Fruit fly (Drosophila melanogaster) whole organism, embryonic: ENCODE data around the gene HDAC4.

Source experiments
- CG10462 ChIP-seq: fragments of 200-800 bp; sonication (Bioruptor generic); optimal IDR thresholded peaks from 2 replicates; lab custom pipeline; 2016; ENCODE audit warnings: missing biosample characterization, missing genetic modification characterization
- CG10543 ChIP-seq: fragments of 200-800 bp; sonication (Bioruptor generic); optimal IDR thresholded peaks from 3 replicates; lab custom pipeline; 2017; ENCODE audit warnings: missing biosample characterization, mild to moderate bottlenecking, missing genetic modification characterization, moderate library complexity
- CG13287 ChIP-seq: fragments of 200-800 bp; sonication (Bioruptor generic); IDR thresholded peaks from 2 replicates; pipeline ENCODE4 v1.3.6; 2022; ENCODE audit warnings: missing biosample characterization, missing genetic modification characterization; ENCODE audit not compliant: partially characterized antibody
- CG13894 ChIP-seq: fragments of 200-800 bp; sonication (Bioruptor generic); optimal IDR thresholded peaks from 3 replicates; lab custom pipeline; 2018; ENCODE audit warnings: missing biosample characterization, mild to moderate bottlenecking, missing genetic modification characterization, moderate library complexity
- CG1529 ChIP-seq: fragments of 200-800 bp; sonication (Bioruptor generic); optimal IDR thresholded peaks from 3 replicates; lab custom pipeline; 2018; ENCODE audit warnings: missing biosample characterization, missing genetic modification characterization
- CG17829 ChIP-seq: fragments of 200-800 bp; optimal IDR thresholded peaks from 2 replicates; lab custom pipeline; 2019; ENCODE audit warnings: missing biosample characterization, mild to moderate bottlenecking, missing genetic modification characterization, moderate library complexity
- CG1792 ChIP-seq: fragments of 200-800 bp; sonication (Bioruptor generic); optimal IDR thresholded peaks from 2 replicates; lab custom pipeline; 2016; ENCODE audit warnings: missing biosample characterization, missing genetic modification characterization
- CG2678 ChIP-seq: fragments of 200-800 bp; sonication (Bioruptor generic); optimal IDR thresholded peaks from 3 replicates; lab custom pipeline; 2019; ENCODE audit warnings: missing biosample characterization, mild to moderate bottlenecking, missing genetic modification characterization, moderate library complexity
- CG2889 ChIP-seq: fragments of 200-800 bp; sonication (Bioruptor generic); IDR thresholded peaks from 3 replicates; pipeline ENCODE4 v1.3.6; 2022; ENCODE audit warnings: missing biosample characterization, missing genetic modification characterization
- CG33213 ChIP-seq: fragments of 200-800 bp; sonication (Bioruptor generic); optimal IDR thresholded peaks from 3 replicates; lab custom pipeline; 2016; ENCODE audit warnings: missing biosample characterization, missing genetic modification characterization
- CG3847 ChIP-seq: fragments of 200-800 bp; sonication (Bioruptor generic); IDR thresholded peaks from 2 replicates; pipeline ENCODE4 v1.3.6; 2022; ENCODE audit warnings: missing biosample characterization, missing genetic modification characterization
- CG4328 ChIP-seq: fragments of 200-800 bp; sonication (Bioruptor generic); optimal IDR thresholded peaks from 3 replicates; lab custom pipeline; 2017; ENCODE audit warnings: missing biosample characterization, missing genetic modification reagents, missing genetic modification characterization
- CG6813 ChIP-seq: fragments of 200-800 bp; sonication (Bioruptor generic); optimal IDR thresholded peaks from 2 replicates; lab custom pipeline; 2017; ENCODE audit warnings: missing biosample characterization, missing genetic modification characterization, mild to moderate bottlenecking, moderate library complexity, missing genetic modification reagents
- CG6854 ChIP-seq: fragments of 200-800 bp; sonication (Bioruptor generic); optimal IDR thresholded peaks from 3 replicates; lab custom pipeline; 2017; ENCODE audit warnings: missing biosample characterization, mild to moderate bottlenecking, missing genetic modification characterization
- CG8924 ChIP-seq: fragments of 200-800 bp; optimal IDR thresholded peaks from 3 replicates; lab custom pipeline; 2019; ENCODE audit warnings: missing biosample characterization, mild to moderate bottlenecking, missing genetic modification characterization, moderate library complexity
- CG9817 ChIP-seq: fragments of 200-800 bp; sonication (Bioruptor generic); optimal IDR thresholded peaks from 2 replicates; lab custom pipeline; 2018; ENCODE audit warnings: missing biosample characterization, mild to moderate bottlenecking, missing genetic modification characterization, moderate library complexity
- Dad ChIP-seq: fragments of 200-800 bp; sonication (Bioruptor generic); optimal IDR thresholded peaks from 3 replicates; lab custom pipeline; 2016; ENCODE audit warnings: missing biosample characterization, missing genetic modification characterization
- Dbx ChIP-seq: fragments of 200-800 bp; sonication (Bioruptor generic); IDR thresholded peaks from 3 replicates; pipeline ENCODE4 v1.3.6; 2022; ENCODE audit warnings: missing biosample characterization, missing genetic modification characterization
- Dfd ChIP-seq, 2 experiments: fragments of >200 bp; optimal IDR thresholded peaks; 2 replicates each; lab custom pipeline; 2017; ENCODE audit warnings: missing biosample characterization in 2 of 2, missing genetic modification characterization in 2 of 2
- Fer1 ChIP-seq: fragments of 200-800 bp; sonication (Bioruptor generic); optimal IDR thresholded peaks from 2 replicates; lab custom pipeline; 2017; ENCODE audit warnings: missing biosample characterization, mild to moderate bottlenecking, missing genetic modification characterization
- H2.0 ChIP-seq: fragments of 200-800 bp; sonication (Bioruptor generic); IDR thresholded peaks from 2 replicates; pipeline ENCODE4 v1.3.6; 2022; ENCODE audit warnings: missing biosample characterization, missing genetic modification characterization
- HLH4C ChIP-seq: fragments of 200-800 bp; sonication (Bioruptor generic); IDR thresholded peaks from 3 replicates; pipeline ENCODE4 v1.3.6; 2022; ENCODE audit warnings: missing biosample characterization, missing genetic modification characterization; ENCODE audit not compliant: partially characterized antibody
- Hr78 ChIP-seq, 2 experiments: fragments of 200-800 bp in 1 of 2; fragments of >200 bp in 1 of 2; sonication (Bioruptor generic) in 1 of 2; optimal IDR thresholded peaks; 2 replicates each; lab custom pipeline; 2017 to 2019; ENCODE audit warnings: missing biosample characterization in 2 of 2, missing genetic modification characterization in 2 of 2, mild to moderate bottlenecking in 1 of 2, moderate library complexity in 1 of 2
- MBD-R2 ChIP-seq: fragments of 200-800 bp; sonication (Bioruptor generic); IDR thresholded peaks from 2 replicates; pipeline ENCODE4 v1.3.6; 2022; ENCODE audit warnings: missing biosample characterization, missing genetic modification characterization
- MTF-1 ChIP-seq: fragments of 200-800 bp; sonication (Bioruptor generic); optimal IDR thresholded peaks from 2 replicates; lab custom pipeline; 2018; ENCODE audit warnings: missing biosample characterization, mild to moderate bottlenecking, missing genetic modification characterization, borderline replicate concordance
- NfI ChIP-seq: fragments of 200-800 bp; sonication (Bioruptor generic); optimal IDR thresholded peaks from 3 replicates; lab custom pipeline; 2018; ENCODE audit warnings: missing biosample characterization, mild to moderate bottlenecking, missing genetic modification characterization, moderate library complexity
- Pdp1 ChIP-seq, 2 experiments: fragments of 200-800 bp; sonication (Bioruptor generic); optimal IDR thresholded peaks; 3 replicates each; lab custom pipeline; 2016; ENCODE audit warnings: missing biosample characterization in 2 of 2, missing genetic modification characterization in 2 of 2, mild to moderate bottlenecking in 1 of 2, moderate library complexity in 1 of 2
- Spps ChIP-seq: fragments of 200-800 bp; sonication (Bioruptor generic); optimal IDR thresholded peaks from 2 replicates; lab custom pipeline; 2018; ENCODE audit warnings: missing biosample characterization, mild to moderate bottlenecking, missing genetic modification characterization
- al ChIP-seq: fragments of 200-800 bp; sonication (Bioruptor generic); IDR thresholded peaks from 2 replicates; pipeline ENCODE4 v1.3.6; 2022; ENCODE audit warnings: missing biosample characterization, missing genetic modification characterization
- az2 ChIP-seq: fragments of 200-800 bp; sonication (Bioruptor generic); optimal IDR thresholded peaks from 3 replicates; lab custom pipeline; 2016; ENCODE audit warnings: missing biosample characterization, missing genetic modification characterization
- bbx ChIP-seq: fragments of 200-800 bp; sonication (Bioruptor generic); IDR thresholded peaks from 2 replicates; pipeline ENCODE4 v1.3.6; 2022; ENCODE audit warnings: missing biosample characterization, missing genetic modification characterization; ENCODE audit not compliant: partially characterized antibody
- cwo ChIP-seq: fragments of 200-800 bp; sonication (Bioruptor generic); optimal IDR thresholded peaks from 3 replicates; lab custom pipeline; 2017; ENCODE audit warnings: missing biosample characterization, missing genetic modification characterization, mild to moderate bottlenecking, moderate library complexity, missing genetic modification reagents
- dmrt99B ChIP-seq: fragments of 200-800 bp; sonication (Bioruptor generic); optimal IDR thresholded peaks from 2 replicates; lab custom pipeline; 2018; ENCODE audit warnings: missing biosample characterization, mild to moderate bottlenecking, missing genetic modification characterization, moderate library complexity
- hkb ChIP-seq, 2 experiments: fragments of 200-800 bp in 1 of 2; fragments of >200 bp in 1 of 2; sonication (Bioruptor generic) in 1 of 2; IDR thresholded peaks in 1 of 2; optimal IDR thresholded peaks in 1 of 2; 2 replicates each; pipeline versions ENCODE4 v1.3.6 to Lab custom; 2017 to 2022; ENCODE audit warnings: missing biosample characterization in 1 of 2, missing genetic modification characterization in 1 of 2
- insv ChIP-seq, 2 experiments: fragments of 200-800 bp; sonication (Bioruptor generic); optimal IDR thresholded peaks; 3 replicates each; lab custom pipeline; 2016 to 2018; ENCODE audit warnings: missing biosample characterization in 2 of 2, missing genetic modification characterization in 2 of 2
- kni ChIP-seq: fragments of 200-800 bp; sonication (Bioruptor generic); optimal IDR thresholded peaks from 3 replicates; lab custom pipeline; 2017; ENCODE audit warnings: mild to moderate bottlenecking, missing biosample characterization, missing genetic modification reagents, missing genetic modification characterization
- mirr ChIP-seq: fragments of 200-800 bp; sonication (Bioruptor generic); optimal IDR thresholded peaks from 3 replicates; lab custom pipeline; 2018; ENCODE audit warnings: missing biosample characterization, mild to moderate bottlenecking, missing genetic modification characterization
- nom ChIP-seq: fragments of 200-800 bp; sonication (Bioruptor generic); optimal IDR thresholded peaks from 2 replicates; lab custom pipeline; 2017; ENCODE audit warnings: missing biosample characterization, missing genetic modification characterization, mild to moderate bottlenecking, moderate library complexity, missing genetic modification reagents
- org-1 ChIP-seq: fragments of 200-800 bp; sonication (Bioruptor generic); optimal IDR thresholded peaks from 2 replicates; lab custom pipeline; 2017; ENCODE audit warnings: missing biosample characterization, missing genetic modification characterization
- pzg ChIP-seq: fragments of 200-800 bp; sonication (Bioruptor generic); optimal IDR thresholded peaks from 3 replicates; lab custom pipeline; 2018; ENCODE audit warnings: missing biosample characterization, mild to moderate bottlenecking, missing genetic modification characterization, moderate library complexity
- sc ChIP-seq, 3 experiments: fragments of >200 bp in 2 of 3; fragments of 200-800 bp in 1 of 3; sonication (Bioruptor generic) in 1 of 3; optimal IDR thresholded peaks; 2 replicates in 2 of 3; 3 replicates in 1 of 3; lab custom pipeline; 2017; ENCODE audit warnings: mild to moderate bottlenecking in 1 of 3, missing biosample characterization in 1 of 3, missing genetic modification characterization in 1 of 3, missing genetic modification reagents in 1 of 3
- sens ChIP-seq: fragments of 200-800 bp; sonication (Bioruptor generic); peaks from one replicate; lab custom pipeline; 2016; ENCODE audit warnings: missing biosample characterization, missing genetic modification characterization
- slbo ChIP-seq: fragments of 200-800 bp; sonication (Bioruptor generic); IDR thresholded peaks from 2 replicates; pipeline ENCODE4 v1.3.6; 2022; ENCODE audit warnings: missing biosample characterization, missing genetic modification characterization
- sna ChIP-seq: fragments of 200-800 bp; sonication (Bioruptor generic); IDR thresholded peaks from 2 replicates; pipeline ENCODE4 v1.3.6; 2022; ENCODE audit warnings: missing biosample characterization, missing genetic modification characterization; ENCODE audit not compliant: partially characterized antibody
- sug ChIP-seq: fragments of 200-800 bp; optimal IDR thresholded peaks from 2 replicates; lab custom pipeline; 2019; ENCODE audit warnings: missing biosample characterization, mild to moderate bottlenecking, missing genetic modification characterization, moderate library complexity
- tx ChIP-seq: fragments of 200-800 bp; sonication (Bioruptor generic); optimal IDR thresholded peaks from 2 replicates; lab custom pipeline; 2016; ENCODE audit warnings: missing biosample characterization, missing genetic modification characterization
- yki ChIP-seq: fragments of >200 bp; optimal IDR thresholded peaks from 3 replicates; lab custom pipeline; 2018
- zen ChIP-seq: fragments of 200-800 bp; sonication (Bioruptor generic); optimal IDR thresholded peaks from 3 replicates; lab custom pipeline; 2018; ENCODE audit warnings: missing biosample characterization, mild to moderate bottlenecking, missing genetic modification characterization, moderate library complexity

Gene HDAC4

dm6 chrX:13256967-13257366 lies 28.5 kb downstream of the HDAC4 start (continued):
- TF ChIP-seq az2 (GFP tag; lab: Kevin White, UChicago): no peak
- TF ChIP-seq CG8924 (tag; lab: Kevin White, UChicago): peak; percentile 37
- no peak for TF ChIP-seq CG4328 (GFP tag; lab: Kevin White, UChicago)
- TF ChIP-seq cwo (GFP tag; lab: Kevin White, UChicago): no peak
- TF ChIP-seq Dbx (GFP tag; lab: Robert Waterston, UW): peak; percentile 24; the same call in 1 of the 3 replicates
- TF ChIP-seq insv (GFP tag; optimal IDR thresholded peaks at IDR 0.05; lab: Kevin White, UChicago): peak in 1 of 2 experiments; percentile 32
- peak; percentile 53 for TF ChIP-seq mirr (GFP tag; lab: Kevin White, UChicago)
- TF ChIP-seq Dfd (GFP tag; optimal IDR thresholded peaks at IDR 0.05; lab: Kevin White, UChicago): peak in 1 of 2 experiments; percentile 64
- no peak for TF ChIP-seq CG3847 (GFP tag; lab: Robert Waterston, UW)
- TF ChIP-seq zen (tag; lab: Kevin White, UChicago): no peak
- TF ChIP-seq CG13287: peak; percentile 37; the same call in 1 of the 2 replicates
- peak; percentile 33 for TF ChIP-seq sug
- TF ChIP-seq CG6813 (GFP tag; lab: Kevin White, UChicago): peak; percentile 1
- no peak for TF ChIP-seq CG6854 (GFP tag; lab: Kevin White, UChicago)
- peak; percentile 44 for TF ChIP-seq nom
- no peak for TF ChIP-seq yki
- TF ChIP-seq Spps (tag; lab: Kevin White, UChicago): peak; percentile 2
- peak; percentile 10 for TF ChIP-seq CG2678 (tag; lab: Kevin White, UChicago)
- TF ChIP-seq CG10543 (GFP tag; lab: Kevin White, UChicago): peak; percentile 21
- TF ChIP-seq hkb (optimal IDR thresholded peaks at IDR 0.05; lab: Kevin White, UChicago): no peak
- 0 out of 2 replicates have a peak, but pooled peaks have one; percentile 11 for TF ChIP-seq hkb (GFP tag; IDR thresholded peaks at IDR 0.05; lab: Robert Waterston, UW)
- TF ChIP-seq tx (GFP tag; lab: Kevin White, UChicago): no peak
- TF ChIP-seq CG9817 (tag; lab: Kevin White, UChicago): peak; percentile 1
- peak; percentile 11 for TF ChIP-seq CG1792 (GFP tag; lab: Kevin White, UChicago)
- TF ChIP-seq NfI (GFP tag; lab: Kevin White, UChicago): no peak
- no peak for TF ChIP-seq Hr78 (GFP tag; optimal IDR thresholded peaks at IDR 0.05; lab: Kevin White, UChicago)
- no peak for TF ChIP-seq CG2889 (GFP tag; lab: Robert Waterston, UW)
- TF ChIP-seq sna: no peak
- TF ChIP-seq bbx (GFP tag; lab: Robert Waterston, UW): peak; percentile 56; the same call in 1 of the 2 replicates
- peak; percentile 55 for TF ChIP-seq MBD-R2
- TF ChIP-seq HLH4C: peak; percentile 49; the same call in 1 of the 3 replicates
- peak; percentile 6 for TF ChIP-seq CG17829
- peak; percentile 9 for TF ChIP-seq CG33213 (GFP tag; lab: Kevin White, UChicago)
- TF ChIP-seq CG13894: peak; percentile 59
- TF ChIP-seq Dad (GFP tag; lab: Kevin White, UChicago): peak; percentile 22
- TF ChIP-seq pzg (GFP tag; lab: Kevin White, UChicago): peak; percentile 23
- TF ChIP-seq CG1529: no peak
- peak in 1 of 2 experiments; percentile 98 for TF ChIP-seq Pdp1 (GFP tag; optimal IDR thresholded peaks at IDR 0.05; lab: Kevin White, UChicago)
- peak; percentile 83 for TF ChIP-seq sens (GFP tag; lab: Kevin White, UChicago)
- TF ChIP-seq kni (GFP tag; lab: Kevin White, UChicago): peak; percentile 31
- peak; percentile 34 for TF ChIP-seq Fer1
- no peak for TF ChIP-seq CG10462 (GFP tag; lab: Kevin White, UChicago)
- TF ChIP-seq al (GFP tag; lab: Robert Waterston, UW): no peak
- no peak for TF ChIP-seq sc (optimal IDR thresholded peaks at IDR 0.05; lab: Kevin White, UChicago)
- no peak for TF ChIP-seq sc (GFP tag; optimal IDR thresholded peaks at IDR 0.05; lab: Kevin White, UChicago)
- peak; percentile 64 for TF ChIP-seq MTF-1 (GFP tag; lab: Kevin White, UChicago)
- no peak for TF ChIP-seq dmrt99B (tag; lab: Kevin White, UChicago)
- peak; percentile 30; the same call in 1 of the 2 replicates for TF ChIP-seq H2.0
- peak; percentile 26; the same call in 1 of the 2 replicates for TF ChIP-seq slbo (GFP tag; lab: Robert Waterston, UW)
- no peak for TF ChIP-seq org-1 (GFP tag; lab: Kevin White, UChicago)
